Fruit fly (Drosophila melanogaster) whole organism, pupa: ENCODE results near the gene CG4218.

Source experiments
- CG10348 ChIP-seq: fragments of 200-800 bp; sonication (Bioruptor generic); IDR thresholded peaks from 2 replicates; pipeline ENCODE4 v1.3.6; 2022; ENCODE audit warnings: missing biosample characterization, missing genetic modification characterization
- CG12605 ChIP-seq: fragments of 200-800 bp; sonication (Bioruptor generic); IDR thresholded peaks from 2 replicates; pipeline ENCODE4 v1.3.6; 2022; ENCODE audit warnings: missing biosample characterization, missing genetic modification characterization
- CG13204 ChIP-seq: fragments of 200-800 bp; sonication (Bioruptor generic); optimal IDR thresholded peaks from 2 replicates; lab custom pipeline; 2018; ENCODE audit warnings: missing biosample characterization, mild to moderate bottlenecking, missing genetic modification characterization, moderate library complexity
- CG14655 ChIP-seq: fragments of 200-800 bp; sonication (Bioruptor generic); optimal IDR thresholded peaks from 3 replicates; lab custom pipeline; 2017; ENCODE audit warnings: mild to moderate bottlenecking, missing biosample characterization, missing genetic modification reagents, missing genetic modification characterization
- CG15710 ChIP-seq: fragments of 200-800 bp; sonication (Bioruptor generic); optimal IDR thresholded peaks from 2 replicates; lab custom pipeline; 2018; ENCODE audit warnings: missing biosample characterization, mild to moderate bottlenecking, missing genetic modification characterization, moderate library complexity
- CG17806 ChIP-seq: fragments of 200-800 bp; sonication (Bioruptor generic); optimal IDR thresholded peaks from 2 replicates; lab custom pipeline; 2018; ENCODE audit warnings: missing biosample characterization, mild to moderate bottlenecking, missing genetic modification characterization, moderate library complexity
- CG32121 ChIP-seq: fragments of 200-800 bp; sonication (Bioruptor generic); IDR thresholded peaks from 2 replicates; pipeline ENCODE4 v1.3.6; 2022; ENCODE audit warnings: missing biosample characterization, missing genetic modification characterization
- CG34367 ChIP-seq: fragments of 200-800 bp; sonication (Bioruptor generic); optimal IDR thresholded peaks from 2 replicates; lab custom pipeline; 2018; ENCODE audit warnings: missing biosample characterization, mild to moderate bottlenecking, missing genetic modification characterization
- CG4496 ChIP-seq: fragments of 200-800 bp; sonication (Bioruptor generic); IDR thresholded peaks from 3 replicates; pipeline ENCODE4 v1.3.6; 2022; ENCODE audit warnings: missing biosample characterization, missing genetic modification characterization
- CG8159 ChIP-seq: fragments of 200-800 bp; sonication (Bioruptor generic); optimal IDR thresholded peaks from 3 replicates; lab custom pipeline; 2018; ENCODE audit warnings: missing biosample characterization, mild to moderate bottlenecking, missing genetic modification characterization, moderate library complexity
- CG8301 ChIP-seq: fragments of 200-800 bp; sonication (Bioruptor generic); optimal IDR thresholded peaks from 2 replicates; lab custom pipeline; 2018; ENCODE audit warnings: missing biosample characterization, mild to moderate bottlenecking, missing genetic modification characterization
- CG9948 ChIP-seq: fragments of 200-800 bp; sonication (Bioruptor generic); optimal IDR thresholded peaks from 2 replicates; lab custom pipeline; 2018; ENCODE audit warnings: missing biosample characterization, mild to moderate bottlenecking, missing genetic modification characterization, moderate library complexity
- D1 ChIP-seq: fragments of 200-800 bp; sonication (Bioruptor generic); optimal IDR thresholded peaks from 2 replicates; lab custom pipeline; 2018; ENCODE audit warnings: missing biosample characterization, mild to moderate bottlenecking, missing genetic modification characterization, moderate library complexity
- EcR ChIP-seq: fragments of 200-800 bp; sonication (Bioruptor generic); optimal IDR thresholded peaks from 3 replicates; lab custom pipeline; 2019; ENCODE audit warnings: missing biosample characterization, missing genetic modification characterization, mild to moderate bottlenecking, moderate library complexity, missing genetic modification reagents
- Ets98B ChIP-seq: fragments of 200-800 bp; sonication (Bioruptor generic); IDR thresholded peaks from 2 replicates; pipeline ENCODE4 v1.3.6; 2022; ENCODE audit warnings: missing biosample characterization, missing genetic modification characterization
- Pif1A ChIP-seq: fragments of 200-800 bp; sonication (Bioruptor generic); optimal IDR thresholded peaks from 3 replicates; lab custom pipeline; 2016; ENCODE audit warnings: missing biosample characterization, missing genetic modification characterization
- Pif1B ChIP-seq: fragments of 200-800 bp; sonication (Bioruptor generic); optimal IDR thresholded peaks from 3 replicates; lab custom pipeline; 2016; ENCODE audit warnings: missing biosample characterization, missing genetic modification characterization
- Snoo ChIP-seq: fragments of 200-800 bp; sonication (Bioruptor generic); optimal IDR thresholded peaks from 3 replicates; lab custom pipeline; 2017; ENCODE audit warnings: missing biosample characterization, mild to moderate bottlenecking, missing genetic modification characterization, inconsistent platforms
- fd96Ca ChIP-seq: fragments of 200-800 bp; sonication (Bioruptor generic); IDR thresholded peaks from 3 replicates; pipeline ENCODE4 v1.3.6; 2022; ENCODE audit warnings: missing biosample characterization, missing genetic modification characterization
- gl ChIP-seq: fragments of 200-800 bp; sonication (Bioruptor generic); optimal IDR thresholded peaks from 2 replicates; lab custom pipeline; 2018; ENCODE audit warnings: missing biosample characterization, mild to moderate bottlenecking, missing genetic modification characterization
- rn ChIP-seq: fragments of 200-800 bp; sonication (Bioruptor generic); IDR thresholded peaks from 2 replicates; pipeline ENCODE4 v1.3.6; 2022; ENCODE audit warnings: missing biosample characterization, missing genetic modification characterization

Gene CG4218

dm6 chr2L:14580693-14581572, 32.0 kb upstream of the CG4218 start:
- TF ChIP-seq D1 (tag; lab: Kevin White, UChicago) (no peak), CG15710 (no peak), CG32121 (GFP tag; lab: Robert Waterston, UW) (no peak), CG9948 (tag; lab: Kevin White, UChicago) (no peak), EcR (GFP tag; lab: Kevin White, UChicago) (no peak), Snoo (tag; lab: Kevin White, UChicago) (no peak), Pif1B (GFP tag; lab: Kevin White, UChicago) (no peak), CG17806 (no peak), CG10348 (GFP tag; lab: Robert Waterston, UW) (no peak), gl (tag; lab: Kevin White, UChicago) (no peak), CG8159 (no peak), fd96Ca (GFP tag; lab: Robert Waterston, UW) (no peak), rn (no peak), Pif1A (GFP tag; lab: Kevin White, UChicago) (no peak)

- no peak for TF ChIP-seq CG8301 (tag; lab: Kevin White, UChicago)
- TF ChIP-seq rn = no peak
- no peak for TF ChIP-seq fd96Ca (GFP tag; lab: Robert Waterston, UW)
- no peak for TF ChIP-seq D1 (tag; lab: Kevin White, UChicago)
- TF ChIP-seq gl (tag; lab: Kevin White, UChicago) = no peak
- no peak for TF ChIP-seq CG12605 (GFP tag; lab: Robert Waterston, UW)
Measured at dm6 chr2L:14579449-14579848, 30.5 kb upstream of the CG4218 start.

- TF ChIP-seq CG14655 (GFP tag; lab: Kevin White, UChicago) (no peak), CG13204 (GFP tag; lab: Kevin White, UChicago) (no peak), CG34367 (tag; lab: Kevin White, UChicago) (no peak), CG10348 (GFP tag; lab: Robert Waterston, UW) (no peak), CG32121 (GFP tag; lab: Robert Waterston, UW) (no peak), EcR (GFP tag; lab: Kevin White, UChicago) (no peak), gl (tag; lab: Kevin White, UChicago) (no peak), CG8301 (tag; lab: Kevin White, UChicago) (no peak), Ets98B (GFP tag; lab: Robert Waterston, UW) (no peak), CG9948 (tag; lab: Kevin White, UChicago) (no peak), CG15710 (no peak), Pif1A (GFP tag; lab: Kevin White, UChicago) (no peak), fd96Ca (GFP tag; lab: Robert Waterston, UW) (no peak), CG4496 (no peak), CG17806 (no peak), CG12605 (GFP tag; lab: Robert Waterston, UW) (no peak), Snoo (tag; lab: Kevin White, UChicago) (no peak), D1 (tag; lab: Kevin White, UChicago) (no peak), Pif1B (GFP tag; lab: Kevin White, UChicago) (no peak)
- TF ChIP-seq, all 21 proteins: peak for 0
Measured at dm6 chr2L:14577167-14577566, 28.3 kb upstream of the CG4218 start.

dm6 chr2L:14574852-14575251, 25.9 kb upstream of the CG4218 start:
- peak; percentile 35 for TF ChIP-seq CG8301 (tag; lab: Kevin White, UChicago)
- peak; percentile 59 for TF ChIP-seq CG9948 (tag; lab: Kevin White, UChicago)
- TF ChIP-seq CG34367 (tag; lab: Kevin White, UChicago) = peak; percentile 32
- no peak for TF ChIP-seq CG4496
- no peak for TF ChIP-seq CG12605 (GFP tag; lab: Robert Waterston, UW)
- no peak for TF ChIP-seq CG10348 (GFP tag; lab: Robert Waterston, UW)
- TF ChIP-seq D1 (tag; lab: Kevin White, UChicago) = no peak
- peak; percentile 19 for TF ChIP-seq Pif1A (GFP tag; lab: Kevin White, UChicago)
- no peak for TF ChIP-seq rn
- no peak for TF ChIP-seq Pif1B (GFP tag; lab: Kevin White, UChicago)
- no peak for TF ChIP-seq EcR (GFP tag; lab: Kevin White, UChicago)
- TF ChIP-seq CG14655 (GFP tag; lab: Kevin White, UChicago) = peak; percentile 62
- TF ChIP-seq fd96Ca (GFP tag; lab: Robert Waterston, UW) = no peak
- peak; percentile 54 for TF ChIP-seq CG8159
- TF ChIP-seq CG13204 (GFP tag; lab: Kevin White, UChicago) = no peak
- TF ChIP-seq gl (tag; lab: Kevin White, UChicago) = no peak
- TF ChIP-seq CG32121 (GFP tag; lab: Robert Waterston, UW) = no peak
- TF ChIP-seq Ets98B (GFP tag; lab: Robert Waterston, UW) = no peak
- peak; percentile 17 for TF ChIP-seq CG15710
- peak; percentile 61 for TF ChIP-seq CG17806
- TF ChIP-seq Snoo (tag; lab: Kevin White, UChicago) = no peak

- TF ChIP-seq gl (tag; lab: Kevin White, UChicago) (no peak), CG34367 (tag; lab: Kevin White, UChicago) (peak; percentile 20), CG17806 (peak; percentile 49), Snoo (tag; lab: Kevin White, UChicago) (peak; percentile 79), rn (peak; percentile 73), EcR (GFP tag; lab: Kevin White, UChicago) (no peak), Ets98B (GFP tag; lab: Robert Waterston, UW) (peak; percentile 78), Pif1B (GFP tag; lab: Kevin White, UChicago) (peak; percentile 71), CG12605 (GFP tag; lab: Robert Waterston, UW) (0 out of 2 replicates have a peak, but pooled peaks have one; percentile 46), Pif1A (GFP tag; lab: Kevin White, UChicago) (peak; percentile 84), CG9948 (tag; lab: Kevin White, UChicago) (peak; percentile 16), CG4496 (peak; percentile 73; the same call in 2 of the 3 replicates), D1 (tag; lab: Kevin White, UChicago) (peak; percentile 24), CG14655 (GFP tag; lab: Kevin White, UChicago) (peak; percentile 41), CG8159 (peak; percentile 73), CG15710 (peak; percentile 44), CG8301 (tag; lab: Kevin White, UChicago) (peak; percentile 16), fd96Ca (GFP tag; lab: Robert Waterston, UW) (peak; percentile 55; the same call in 2 of the 3 replicates), CG13204 (GFP tag; lab: Kevin White, UChicago) (no peak), CG10348 (GFP tag; lab: Robert Waterston, UW) (peak; percentile 61; the same call in 1 of the 2 replicates), CG32121 (GFP tag; lab: Robert Waterston, UW) (peak; percentile 79)
- TF ChIP-seq, all 21 proteins: peak for 18
Measured at dm6 chr2L:14573216-14573909, 24.5 kb upstream of the CG4218 start.
